Worm (Caenorhabditis elegans) whole organism, L1 larva: ENCODE results near the gene nhr-242.

Experiments
- C04F5.9 ChIP-seq: sonication (generic microtip); optimal IDR thresholded peaks from 2 replicates; lab custom pipeline; 2016; ENCODE audit warnings: missing genetic modification characterization, missing compliant biosample characterization
- C16A3.4 ChIP-seq: fragments of 150-350 bp; optimal IDR thresholded peaks from 2 replicates; lab custom pipeline; 2014; ENCODE audit warnings: missing biosample characterization, missing genetic modification characterization
- F16B12.6 ChIP-seq: fragments of 150-350 bp; optimal IDR thresholded peaks from 2 replicates; lab custom pipeline; 2014; ENCODE audit warnings: missing biosample characterization, missing genetic modification characterization
- Y116A8C.19 ChIP-seq: sonication (generic microtip); optimal IDR thresholded peaks from 2 replicates; lab custom pipeline; 2016; ENCODE audit warnings: missing compliant biosample characterization, missing genetic modification characterization, borderline replicate concordance
- aha-1 ChIP-seq: fragments of 150-350 bp; optimal IDR thresholded peaks from 2 replicates; lab custom pipeline; 2014; ENCODE audit warnings: missing biosample characterization, missing genetic modification characterization
- ama-1 ChIP-seq: fragments of 150-350 bp; optimal IDR thresholded peaks from 2 replicates; lab custom pipeline; 2014
- ceh-82 ChIP-seq, 3 experiments: fragments of 150-350 bp in 1 of 3; sonication (generic microtip) in 2 of 3; optimal IDR thresholded peaks; 2 replicates each; lab custom pipeline; 2014 to 2017; ENCODE audit warnings: missing biosample characterization in 3 of 3, missing genetic modification characterization in 3 of 3
- ces-1 ChIP-seq: fragments of 150-350 bp; optimal IDR thresholded peaks from 2 replicates; lab custom pipeline; 2014; ENCODE audit warnings: missing biosample characterization, missing genetic modification reagents, missing genetic modification characterization
- dsc-1 ChIP-seq: sonication (generic microtip); optimal IDR thresholded peaks from 2 replicates; lab custom pipeline; 2016; ENCODE audit warnings: mild to moderate bottlenecking, missing genetic modification characterization, missing compliant biosample characterization
- efl-1 ChIP-seq, 4 experiments: fragments of 150-350 bp; optimal IDR thresholded peaks in 3 of 4; peaks in 1 of 4; 1 replicate in 1 of 4; 2 replicates in 3 of 4; lab custom pipeline; 2014; ENCODE audit warnings: missing biosample characterization in 2 of 4, missing genetic modification characterization in 2 of 4, missing genetic modification reagents in 2 of 4
- efl-3 ChIP-seq: fragments of 200-800 bp; sonication (Bioruptor generic); optimal IDR thresholded peaks from 2 replicates; lab custom pipeline; 2018; ENCODE audit warnings: mild to moderate bottlenecking, missing genetic modification characterization, missing compliant biosample characterization
- egl-13 ChIP-seq: sonication (generic microtip); optimal IDR thresholded peaks from 2 replicates; lab custom pipeline; 2016; ENCODE audit warnings: missing genotype, missing genetic modification reagents, missing genetic modification characterization, missing compliant biosample characterization
- egl-27 ChIP-seq, 2 experiments: fragments of 150-350 bp in 1 of 2; sonication (generic microtip); optimal IDR thresholded peaks; 3 replicates each; lab custom pipeline; 2017 to 2018; ENCODE audit warnings: missing biosample characterization in 2 of 2, missing genetic modification characterization in 2 of 2, missing genetic modification reagents in 2 of 2
- fkh-4 ChIP-seq: sonication (generic microtip); optimal IDR thresholded peaks from 2 replicates; lab custom pipeline; 2016; ENCODE audit warnings: missing compliant biosample characterization, missing genetic modification characterization, borderline replicate concordance
- hlh-4 ChIP-seq: sonication (generic microtip); optimal IDR thresholded peaks from 2 replicates; lab custom pipeline; 2016; ENCODE audit warnings: mild to moderate bottlenecking, missing genetic modification characterization, missing compliant biosample characterization
- irx-1 ChIP-seq: sonication (generic microtip); optimal IDR thresholded peaks from 2 replicates; lab custom pipeline; 2016; ENCODE audit warnings: missing genetic modification characterization, missing compliant biosample characterization
- lin-13 ChIP-seq: fragments of 150-350 bp; optimal IDR thresholded peaks from 2 replicates; lab custom pipeline; 2014; ENCODE audit warnings: missing biosample characterization, missing genetic modification reagents, missing genetic modification characterization
- lin-14 ChIP-seq: fragments of 200-800 bp; sonication (Bioruptor generic); optimal IDR thresholded peaks from 2 replicates; lab custom pipeline; 2018; ENCODE audit warnings: mild to moderate bottlenecking, missing genetic modification characterization, moderate library complexity, missing compliant biosample characterization
- lin-15B ChIP-seq: fragments of 150-350 bp; sonication (generic microtip); optimal IDR thresholded peaks from 3 replicates; lab custom pipeline; 2014; ENCODE audit warnings: missing biosample characterization, missing genetic modification characterization
- mdl-1 ChIP-seq, 2 experiments: fragments of 150-350 bp; optimal IDR thresholded peaks; 2 replicates each; lab custom pipeline; 2014 to 2017; ENCODE audit warnings: missing biosample characterization in 2 of 2, missing genetic modification characterization in 2 of 2, inconsistent platforms in 1 of 2
- nhr-11 ChIP-seq: fragments of 150-350 bp; optimal IDR thresholded peaks from 2 replicates; lab custom pipeline; 2014; ENCODE audit warnings: missing biosample characterization, missing genetic modification characterization
- nhr-20 ChIP-seq: sonication (generic microtip); optimal IDR thresholded peaks from 2 replicates; lab custom pipeline; 2016; ENCODE audit warnings: mild to moderate bottlenecking, missing genetic modification characterization, missing compliant biosample characterization
- nhr-237 ChIP-seq: fragments of 150-350 bp; optimal IDR thresholded peaks from 2 replicates; lab custom pipeline; 2014; ENCODE audit warnings: missing biosample characterization, missing genetic modification characterization
- nhr-28 ChIP-seq: fragments of 150-350 bp; optimal IDR thresholded peaks from 2 replicates; lab custom pipeline; 2014; ENCODE audit warnings: missing biosample characterization, missing genetic modification characterization
- nhr-47 ChIP-seq: sonication (generic microtip); optimal IDR thresholded peaks from 2 replicates; lab custom pipeline; 2016; ENCODE audit warnings: mild to moderate bottlenecking, missing genetic modification characterization, moderate library complexity, missing compliant biosample characterization
- nhr-71 ChIP-seq: sonication (generic microtip); optimal IDR thresholded peaks from 2 replicates; lab custom pipeline; 2016; ENCODE audit warnings: mild to moderate bottlenecking, missing genetic modification characterization, moderate library complexity, missing compliant biosample characterization
- nhr-76 ChIP-seq: sonication (generic microtip); optimal IDR thresholded peaks from 2 replicates; lab custom pipeline; 2017; ENCODE audit warnings: missing biosample characterization, missing genetic modification characterization
- nhr-90 ChIP-seq: sonication (generic microtip); optimal IDR thresholded peaks from 2 replicates; lab custom pipeline; 2016; ENCODE audit warnings: mild to moderate bottlenecking, missing genetic modification characterization, missing compliant biosample characterization; ENCODE audit not compliant: poor library complexity
- pqm-1 ChIP-seq: sonication (generic microtip); optimal IDR thresholded peaks from 3 replicates; lab custom pipeline; 2017; ENCODE audit warnings: missing biosample characterization, missing genetic modification characterization
- snpc-4 ChIP-seq: fragments of 150-350 bp; optimal IDR thresholded peaks from 2 replicates; lab custom pipeline; 2014; ENCODE audit warnings: missing biosample characterization, missing genetic modification characterization
- sptf-1 ChIP-seq: fragments of 150-350 bp; optimal IDR thresholded peaks from 2 replicates; lab custom pipeline; 2014; ENCODE audit warnings: missing biosample characterization, missing genetic modification characterization
- sup-37 ChIP-seq: fragments of 200-800 bp; sonication (Bioruptor generic); optimal IDR thresholded peaks from 2 replicates; lab custom pipeline; 2018; ENCODE audit warnings: mild to moderate bottlenecking, missing genetic modification characterization, missing compliant biosample characterization
- swsn-7 ChIP-seq: sonication (generic microtip); optimal IDR thresholded peaks from 2 replicates; lab custom pipeline; 2016; ENCODE audit warnings: missing genetic modification characterization, missing compliant biosample characterization
- unc-62 ChIP-seq: fragments of 150-350 bp; optimal IDR thresholded peaks from 2 replicates; lab custom pipeline; 2014; ENCODE audit warnings: missing biosample characterization, missing genetic modification reagents, missing genetic modification characterization
- unc-86 ChIP-seq: sonication (generic microtip); optimal IDR thresholded peaks from 2 replicates; lab custom pipeline; 2016; ENCODE audit warnings: missing genetic modification characterization, missing compliant biosample characterization
- zip-4 ChIP-seq: fragments of 200-800 bp; sonication (Bioruptor generic); optimal IDR thresholded peaks from 2 replicates; lab custom pipeline; 2018; ENCODE audit warnings: mild to moderate bottlenecking, missing genetic modification characterization, moderate library complexity, missing compliant biosample characterization

The nhr-242 gene

ce11 chrIV:2599634-2600033 is 18.3 kb upstream of the nhr-242 start (continued):
- TF ChIP-seq efl-1 (optimal IDR thresholded peaks at IDR 0.05; lab: Kevin White, UChicago): peak; percentile 85 to 90
- TF ChIP-seq efl-1 (GFP tag; optimal IDR thresholded peaks at IDR 0.05 in 1 of 2; lab: Kevin White, UChicago): peak; percentile 74 to 97
- peak; percentile 76 for TF ChIP-seq nhr-90 (tag; lab: Kevin White, UChicago)
- peak in 1 of 2 experiments; percentile 93 for TF ChIP-seq mdl-1 (tag; optimal IDR thresholded peaks at IDR 0.05; lab: Kevin White, UChicago)
- peak; percentile 10 for TF ChIP-seq lin-15B (tag; lab: Kevin White, UChicago)
- TF ChIP-seq unc-62 (GFP tag; lab: Kevin White, UChicago): no peak
- TF ChIP-seq nhr-20 (tag; lab: Kevin White, UChicago): peak; percentile 86
- peak; percentile 56 for TF ChIP-seq C16A3.4 (tag; lab: Kevin White, UChicago)
- TF ChIP-seq sup-37 (GFP tag; lab: Kevin White, UChicago): peak; percentile 31
- TF ChIP-seq egl-27 (tag; optimal IDR thresholded peaks at IDR 0.05; lab: Kevin White, UChicago): no peak

ce11 chrIV:2597417-2597816 is 16.0 kb upstream of the nhr-242 start, which contains the start of gene Y69A2AR.47:
Y69A2AR.47 (plus strand) TSS chrIV:2597717.
- TF ChIP-seq hlh-4 (no peak), egl-27 (tag; optimal IDR thresholded peaks at IDR 0.05; lab: Kevin White, UChicago) (no peak), nhr-76 (tag; lab: Kevin White, UChicago) (no peak), nhr-237 (tag; lab: Kevin White, UChicago) (no peak), zip-4 (GFP tag; lab: Kevin White, UChicago) (no peak), ama-1 (lab: Kevin White, UChicago) (no peak), lin-15B (tag; lab: Kevin White, UChicago) (no peak), lin-14 (GFP tag; lab: Kevin White, UChicago) (no peak), egl-13 (tag; lab: Kevin White, UChicago) (no peak)
- TF ChIP-seq, all 84 proteins: peak for 0

- TF ChIP-seq nhr-47 (tag; lab: Kevin White, UChicago) (no peak), C04F5.9 (tag; lab: Kevin White, UChicago) (no peak), aha-1 (tag; lab: Kevin White, UChicago) (no peak), Y116A8C.19 (tag; lab: Kevin White, UChicago) (no peak), egl-27 (tag; optimal IDR thresholded peaks at IDR 0.05; lab: Kevin White, UChicago) (no peak), pqm-1 (tag; lab: Kevin White, UChicago) (no peak), nhr-11 (tag; lab: Kevin White, UChicago) (no peak), ces-1 (GFP tag; lab: Kevin White, UChicago) (no peak), efl-3 (GFP tag; lab: Kevin White, UChicago) (no peak), unc-86 (tag; lab: Kevin White, UChicago) (no peak), F16B12.6 (no peak), efl-1 (optimal IDR thresholded peaks at IDR 0.05; lab: Kevin White, UChicago) (no peak), efl-1 (GFP tag; optimal IDR thresholded peaks at IDR 0.05 in 1 of 2; lab: Kevin White, UChicago) (no peak), nhr-90 (tag; lab: Kevin White, UChicago) (no peak), sptf-1 (no peak), hlh-4 (no peak), irx-1 (tag; lab: Kevin White, UChicago) (no peak)
Measured at ce11 chrIV:2573122-2573521, 8.3 kb downstream of the nhr-242 start.

ce11 chrIV:2572107-2572506 is 9.3 kb downstream of the nhr-242 start, which contains the start of gene Y69A2AR.51:
Y69A2AR.51 (plus strand) TSS chrIV:2572407.
- TF ChIP-seq snpc-4 (tag; lab: Kevin White, UChicago): no peak
- no peak for TF ChIP-seq dsc-1
- TF ChIP-seq ces-1 (GFP tag; lab: Kevin White, UChicago): no peak
- no peak for TF ChIP-seq nhr-71 (tag; lab: Kevin White, UChicago)
- no peak for TF ChIP-seq nhr-28 (tag; lab: Kevin White, UChicago)
- TF ChIP-seq nhr-47 (tag; lab: Kevin White, UChicago): no peak
- no peak for TF ChIP-seq lin-13 (GFP tag; lab: Kevin White, UChicago)
- no peak for TF ChIP-seq sup-37 (GFP tag; lab: Kevin White, UChicago)
- TF ChIP-seq fkh-4 (tag; lab: Kevin White, UChicago): no peak
- no peak for TF ChIP-seq ceh-82 (tag; optimal IDR thresholded peaks at IDR 0.05; lab: Kevin White, UChicago)
- TF ChIP-seq swsn-7: no peak
- TF ChIP-seq C04F5.9 (tag; lab: Kevin White, UChicago): no peak
- TF ChIP-seq, all 84 proteins: peak for 0
